Fruit fly (Drosophila melanogaster) whole organism, embryonic: ENCODE results near the gene CG5381.
A peak's percentile ranks its signal among the peaks of the same experiment; 100 is the strongest.

Experiments
- ATbp ChIP-seq: fragments of 200-800 bp; sonication (Bioruptor generic); optimal IDR thresholded peaks from 2 replicates; lab custom pipeline; 2017; ENCODE audit warnings: missing biosample characterization, mild to moderate bottlenecking, missing genetic modification characterization, missing genetic modification reagents
- Atf6 ChIP-seq: fragments of 200-800 bp; sonication (Bioruptor generic); IDR thresholded peaks from 2 replicates; pipeline ENCODE4 v1.3.6; 2022; ENCODE audit warnings: missing biosample characterization, missing genetic modification characterization
- CG10565 ChIP-seq: fragments of 200-800 bp; sonication (Bioruptor generic); optimal IDR thresholded peaks from 3 replicates; lab custom pipeline; 2016; ENCODE audit warnings: missing biosample characterization, mild to moderate bottlenecking, missing genetic modification characterization
- CG15011 ChIP-seq: fragments of 200-800 bp; sonication (Bioruptor generic); optimal IDR thresholded peaks from 3 replicates; lab custom pipeline; 2018; ENCODE audit warnings: missing biosample characterization, mild to moderate bottlenecking, missing genetic modification characterization
- CG15269 ChIP-seq: fragments of 200-800 bp; sonication (Bioruptor generic); optimal IDR thresholded peaks from 2 replicates; lab custom pipeline; 2018; ENCODE audit warnings: missing biosample characterization, mild to moderate bottlenecking, missing genetic modification characterization, moderate library complexity
- CG17361 ChIP-seq: fragments of 200-800 bp; sonication (Bioruptor generic); IDR thresholded peaks from 3 replicates; pipeline ENCODE4 v1.3.6; 2022; ENCODE audit warnings: missing biosample characterization, missing genetic modification characterization
- CG17568 ChIP-seq: fragments of 200-800 bp; sonication (Bioruptor generic); optimal IDR thresholded peaks from 2 replicates; lab custom pipeline; 2018; ENCODE audit warnings: missing biosample characterization, mild to moderate bottlenecking, missing genetic modification characterization, moderate library complexity
- CG17802 ChIP-seq: fragments of 200-800 bp; sonication (Bioruptor generic); optimal IDR thresholded peaks from 2 replicates; lab custom pipeline; 2018; ENCODE audit warnings: missing biosample characterization, mild to moderate bottlenecking, missing genetic modification characterization, moderate library complexity
- CG17829 ChIP-seq: fragments of 200-800 bp; optimal IDR thresholded peaks from 2 replicates; lab custom pipeline; 2019; ENCODE audit warnings: missing biosample characterization, mild to moderate bottlenecking, missing genetic modification characterization, moderate library complexity
- CG18011 ChIP-seq: fragments of 200-800 bp; sonication (Bioruptor generic); optimal IDR thresholded peaks from 2 replicates; lab custom pipeline; 2017; ENCODE audit warnings: missing biosample characterization, missing genetic modification characterization, mild to moderate bottlenecking, moderate library complexity, missing genotype
- CG30020 ChIP-seq: fragments of 200-800 bp; optimal IDR thresholded peaks from 2 replicates; lab custom pipeline; 2019; ENCODE audit warnings: missing biosample characterization, mild to moderate bottlenecking, missing genetic modification characterization, moderate library complexity
- CG31224 ChIP-seq: fragments of 200-800 bp; sonication (Bioruptor generic); IDR thresholded peaks from 2 replicates; pipeline ENCODE4 v1.3.6; 2022; ENCODE audit warnings: missing biosample characterization, missing genetic modification characterization
- CG32767 ChIP-seq: fragments of 200-800 bp; sonication (Bioruptor generic); IDR thresholded peaks from 2 replicates; pipeline ENCODE4 v1.3.6; 2022; ENCODE audit warnings: missing biosample characterization, missing genetic modification characterization
- CG43689 ChIP-seq: fragments of 200-800 bp; sonication (Bioruptor generic); IDR thresholded peaks from 2 replicates; pipeline ENCODE4 v1.3.6; 2022; ENCODE audit warnings: missing biosample characterization, missing genetic modification characterization
- CG4404 ChIP-seq: fragments of 200-800 bp; sonication (Bioruptor generic); IDR thresholded peaks from 2 replicates; pipeline ENCODE4 v1.3.6; 2022; ENCODE audit warnings: missing biosample characterization, missing genetic modification characterization
- CG4617 ChIP-seq: fragments of 200-800 bp; sonication (Bioruptor generic); optimal IDR thresholded peaks from 3 replicates; lab custom pipeline; 2016; ENCODE audit warnings: missing biosample characterization, missing genetic modification characterization, borderline replicate concordance
- CG4730 ChIP-seq: fragments of 200-800 bp; sonication (Bioruptor generic); IDR thresholded peaks from 2 replicates; pipeline ENCODE4 v1.3.6; 2022; ENCODE audit warnings: missing biosample characterization, missing genetic modification characterization
- CG4854 ChIP-seq: fragments of 200-800 bp; sonication (Bioruptor generic); optimal IDR thresholded peaks from 2 replicates; lab custom pipeline; 2016; ENCODE audit warnings: missing biosample characterization, missing genetic modification characterization, inconsistent platforms
- CG6689 ChIP-seq: fragments of 200-800 bp; sonication (Bioruptor generic); IDR thresholded peaks from 2 replicates; pipeline ENCODE4 v1.3.6; 2022; ENCODE audit warnings: missing biosample characterization, missing genetic modification characterization
- CG8478 ChIP-seq: fragments of >200 bp; optimal IDR thresholded peaks from 2 replicates; lab custom pipeline; 2018
- CG8924 ChIP-seq: fragments of 200-800 bp; optimal IDR thresholded peaks from 3 replicates; lab custom pipeline; 2019; ENCODE audit warnings: missing biosample characterization, mild to moderate bottlenecking, missing genetic modification characterization, moderate library complexity
- CG8944 ChIP-seq: fragments of 200-800 bp; sonication (Bioruptor generic); optimal IDR thresholded peaks from 3 replicates; lab custom pipeline; 2016; ENCODE audit warnings: missing biosample characterization, missing genetic modification characterization
- D19A ChIP-seq: fragments of 200-800 bp; optimal IDR thresholded peaks from 3 replicates; lab custom pipeline; 2019; ENCODE audit warnings: missing biosample characterization, mild to moderate bottlenecking, missing genetic modification characterization, moderate library complexity
- Dp ChIP-seq: fragments of 200-800 bp; sonication (Bioruptor generic); optimal IDR thresholded peaks from 2 replicates; lab custom pipeline; 2018; ENCODE audit warnings: missing biosample characterization, mild to moderate bottlenecking, missing genetic modification characterization, moderate library complexity
- Ets65A ChIP-seq: fragments of 200-800 bp; sonication (Bioruptor generic); peaks from one replicate; lab custom pipeline; 2016; ENCODE audit warnings: missing biosample characterization, missing genetic modification characterization
- GATAe ChIP-seq: fragments of 200-800 bp; sonication (Bioruptor generic); conservative IDR thresholded peaks from 2 replicates; pipeline ENCODE4 v1.3.6; 2022; ENCODE audit warnings: missing biosample characterization, missing genetic modification characterization
- HmgZ ChIP-seq: fragments of 200-800 bp; sonication (Bioruptor generic); optimal IDR thresholded peaks from 2 replicates; lab custom pipeline; 2018; ENCODE audit warnings: missing biosample characterization, mild to moderate bottlenecking, missing genetic modification characterization
- Hmx ChIP-seq: fragments of 200-800 bp; sonication (Bioruptor generic); optimal IDR thresholded peaks from 2 replicates; lab custom pipeline; 2016; ENCODE audit warnings: missing biosample characterization, missing genetic modification characterization
- Med ChIP-seq: fragments of 200-800 bp; sonication (Bioruptor generic); peaks from one replicate; lab custom pipeline; 2016; ENCODE audit warnings: missing biosample characterization, missing genetic modification characterization, mild to moderate bottlenecking, inconsistent platforms, moderate library complexity
- Sox102F ChIP-seq: fragments of 200-800 bp; sonication (Bioruptor generic); optimal IDR thresholded peaks from 2 replicates; lab custom pipeline; 2018; ENCODE audit warnings: missing biosample characterization, mild to moderate bottlenecking, missing genetic modification characterization, moderate library complexity
- TFAM ChIP-seq: fragments of 200-800 bp; sonication (Bioruptor generic); optimal IDR thresholded peaks from 2 replicates; lab custom pipeline; 2017; ENCODE audit warnings: missing biosample characterization, missing genetic modification characterization, inconsistent platforms
- Trl ChIP-seq, 3 experiments: fragments of >200 bp in 2 of 3; fragments of 200-800 bp in 1 of 3; sonication (Bioruptor generic) in 1 of 3; optimal IDR thresholded peaks; 2 replicates in 1 of 3; 3 replicates in 2 of 3; lab custom pipeline; 2016 to 2017; ENCODE audit warnings: missing biosample characterization in 1 of 3, missing genetic modification characterization in 1 of 3
- Xrp1 ChIP-seq: fragments of 200-800 bp; sonication (Bioruptor generic); IDR thresholded peaks from 2 replicates; pipeline ENCODE4 v1.3.6; 2022; ENCODE audit warnings: missing biosample characterization, missing genetic modification characterization
- ac ChIP-seq: fragments of 200-800 bp; sonication (Bioruptor generic); optimal IDR thresholded peaks from 3 replicates; lab custom pipeline; 2017; ENCODE audit warnings: missing biosample characterization, mild to moderate bottlenecking, missing genetic modification characterization
- bigmax ChIP-seq: fragments of 200-800 bp; sonication (Bioruptor generic); optimal IDR thresholded peaks from 2 replicates; lab custom pipeline; 2018; ENCODE audit warnings: missing biosample characterization, mild to moderate bottlenecking, missing genetic modification characterization
- btn ChIP-seq: fragments of 200-800 bp; sonication (Bioruptor generic); optimal IDR thresholded peaks from 2 replicates; lab custom pipeline; 2016; ENCODE audit warnings: missing biosample characterization, missing genetic modification characterization
- cad ChIP-seq: fragments of >200 bp; optimal IDR thresholded peaks from 2 replicates; lab custom pipeline; 2017; ENCODE audit warnings: missing biosample characterization, missing genetic modification characterization
- crp ChIP-seq, 2 experiments: fragments of 200-800 bp; sonication (Bioruptor generic); optimal IDR thresholded peaks; 2 replicates in 1 of 2; 3 replicates in 1 of 2; lab custom pipeline; 2017; ENCODE audit warnings: missing biosample characterization in 2 of 2, missing genetic modification characterization in 2 of 2, mild to moderate bottlenecking in 1 of 2, moderate library complexity in 1 of 2
- da ChIP-seq: fragments of 200-800 bp; sonication (Bioruptor generic); optimal IDR thresholded peaks from 2 replicates; lab custom pipeline; 2016; ENCODE audit warnings: missing biosample characterization, missing genetic modification characterization
- fu2 ChIP-seq: fragments of 200-800 bp; sonication (Bioruptor generic); optimal IDR thresholded peaks from 2 replicates; lab custom pipeline; 2016; ENCODE audit warnings: missing biosample characterization, missing genetic modification characterization
- ind ChIP-seq: fragments of 200-800 bp; sonication (Bioruptor generic); optimal IDR thresholded peaks from 3 replicates; lab custom pipeline; 2016; ENCODE audit warnings: missing biosample characterization, missing genetic modification characterization
- kay ChIP-seq: fragments of 200-800 bp; sonication (Bioruptor generic); optimal IDR thresholded peaks from 2 replicates; lab custom pipeline; 2016; ENCODE audit warnings: missing biosample characterization, missing genetic modification characterization
- lab ChIP-seq: fragments of 200-800 bp; sonication (Bioruptor generic); optimal IDR thresholded peaks from 3 replicates; lab custom pipeline; 2017; ENCODE audit warnings: missing biosample characterization, missing genetic modification characterization, mild to moderate bottlenecking, moderate library complexity, missing genetic modification reagents
- onecut ChIP-seq: fragments of 200-800 bp; sonication (Bioruptor generic); IDR thresholded peaks from 2 replicates; pipeline ENCODE4 v1.3.6; 2022; ENCODE audit warnings: missing biosample characterization, missing genetic modification characterization
- pfk ChIP-seq: fragments of 200-800 bp; sonication (Bioruptor generic); optimal IDR thresholded peaks from 2 replicates; lab custom pipeline; 2018; ENCODE audit warnings: missing biosample characterization, mild to moderate bottlenecking, missing genetic modification characterization, moderate library complexity
- rib ChIP-seq: fragments of 200-800 bp; sonication (Bioruptor generic); IDR thresholded peaks from 2 replicates; pipeline ENCODE4 v1.3.6; 2022; ENCODE audit warnings: missing biosample characterization, missing genetic modification characterization
- sc ChIP-seq, 3 experiments: fragments of >200 bp in 2 of 3; fragments of 200-800 bp in 1 of 3; sonication (Bioruptor generic) in 1 of 3; optimal IDR thresholded peaks; 2 replicates in 2 of 3; 3 replicates in 1 of 3; lab custom pipeline; 2017; ENCODE audit warnings: mild to moderate bottlenecking in 1 of 3, missing biosample characterization in 1 of 3, missing genetic modification characterization in 1 of 3, missing genetic modification reagents in 1 of 3
- tna ChIP-seq: fragments of 200-800 bp; sonication (Bioruptor generic); IDR thresholded peaks from 2 replicates; pipeline ENCODE4 v1.3.6; 2022; ENCODE audit warnings: missing biosample characterization, missing genetic modification characterization; ENCODE audit not compliant: partially characterized antibody
- ttk ChIP-seq: fragments of 200-800 bp; sonication (Bioruptor generic); IDR thresholded peaks from 2 replicates; pipeline ENCODE4 v2.1.2; 2022; ENCODE audit warnings: missing biosample characterization, missing genetic modification characterization
- zf30C ChIP-seq: fragments of 200-800 bp; sonication (Bioruptor generic); optimal IDR thresholded peaks from 3 replicates; lab custom pipeline; 2018; ENCODE audit warnings: missing biosample characterization, mild to moderate bottlenecking, missing genetic modification characterization

The CG5381 gene

dm6 chr2L:10356508-10356907, 33.6 kb upstream of the CG5381 start, which contains the start of the genes CtsL4 and ClpP (continued):
- 0 out of 2 replicates have a peak, but pooled peaks have one; percentile 17 for TF ChIP-seq CG4404 (GFP tag; lab: Robert Waterston, UW)
- TF ChIP-seq onecut, result no peak
- TF ChIP-seq bigmax (GFP tag; lab: Kevin White, UChicago), result peak; percentile 12
- TF ChIP-seq Trl (optimal IDR thresholded peaks at IDR 0.05; lab: Kevin White, UChicago), result no peak
- peak; percentile 8 for TF ChIP-seq Trl (GFP tag; optimal IDR thresholded peaks at IDR 0.05; lab: Kevin White, UChicago)
- TF ChIP-seq Dp (GFP tag; lab: Kevin White, UChicago), result peak; percentile 5
- TF ChIP-seq CG6689, result 0 out of 2 replicates have a peak, but pooled peaks have one; percentile 21
- TF ChIP-seq zf30C (GFP tag; lab: Kevin White, UChicago), result no peak
- TF ChIP-seq CG17361 (GFP tag; lab: Robert Waterston, UW), result peak; percentile 76; the same call in 2 of the 3 replicates
- TF ChIP-seq ATbp (GFP tag; lab: Kevin White, UChicago), result no peak
- TF ChIP-seq ac, result no peak
- TF ChIP-seq CG10565 (GFP tag; lab: Kevin White, UChicago), result no peak
- no peak for TF ChIP-seq CG31224 (GFP tag; lab: Robert Waterston, UW)
- TF ChIP-seq Sox102F (GFP tag; lab: Kevin White, UChicago), result no peak
- no peak for TF ChIP-seq GATAe (GFP tag; lab: Robert Waterston, UW)
- TF ChIP-seq CG17829 (tag; lab: Kevin White, UChicago), result peak; percentile 66
- no peak for TF ChIP-seq CG43689 (GFP tag; lab: Robert Waterston, UW)
- peak; percentile 74 for TF ChIP-seq D19A
- no peak for TF ChIP-seq CG15011 (GFP tag; lab: Kevin White, UChicago)
- TF ChIP-seq cad (GFP tag; lab: Kevin White, UChicago), result no peak
- peak; percentile 76 for TF ChIP-seq CG4617 (GFP tag; lab: Kevin White, UChicago)
- TF ChIP-seq fu2 (GFP tag; lab: Kevin White, UChicago), result peak; percentile 8
- no peak for TF ChIP-seq btn
- no peak for TF ChIP-seq sc (optimal IDR thresholded peaks at IDR 0.05; lab: Kevin White, UChicago)
- TF ChIP-seq sc (GFP tag; optimal IDR thresholded peaks at IDR 0.05; lab: Kevin White, UChicago), result peak; percentile 2
- TF ChIP-seq CG4854 (GFP tag; lab: Kevin White, UChicago), result no peak
- no peak for TF ChIP-seq da
- TF ChIP-seq CG8944 (GFP tag; lab: Kevin White, UChicago), result peak; percentile 20
- TF ChIP-seq CG17802, result peak; percentile 94
- no peak for TF ChIP-seq ttk (GFP tag; lab: Robert Waterston, UW)
- peak; percentile 66; the same call in 1 of the 2 replicates for TF ChIP-seq CG32767 (GFP tag; lab: Robert Waterston, UW)
- peak; percentile 13 for TF ChIP-seq kay (GFP tag; lab: Kevin White, UChicago)
- TF ChIP-seq HmgZ, result peak; percentile 72
- peak; percentile 97 for TF ChIP-seq pfk (GFP tag; lab: Kevin White, UChicago)
- TF ChIP-seq Xrp1 (GFP tag; lab: Robert Waterston, UW), result peak; percentile 33; the same call in 1 of the 2 replicates
- peak; percentile 29 to 92 for TF ChIP-seq crp (GFP tag; optimal IDR thresholded peaks at IDR 0.05; lab: Kevin White, UChicago)
- no peak for TF ChIP-seq tna (GFP tag; lab: Robert Waterston, UW)
- no peak for TF ChIP-seq CG17568 (GFP tag; lab: Kevin White, UChicago)
- TF ChIP-seq CG4730 (GFP tag; lab: Robert Waterston, UW), result no peak
- no peak for TF ChIP-seq CG8478 (lab: Kevin White, UChicago)
- TF ChIP-seq CG18011 (GFP tag; lab: Kevin White, UChicago), result no peak
- no peak for TF ChIP-seq Hmx (GFP tag; lab: Kevin White, UChicago)
- TF ChIP-seq ind (GFP tag; lab: Kevin White, UChicago), result peak; percentile 49
- no peak for TF ChIP-seq Ets65A
- TF ChIP-seq rib (GFP tag; lab: Robert Waterston, UW), result peak; percentile 83
- peak; percentile 77 for TF ChIP-seq Med
- peak; percentile 100 for TF ChIP-seq CG30020
- TF ChIP-seq CG15269 (tag; lab: Kevin White, UChicago), result no peak
- TF ChIP-seq lab (GFP tag; lab: Kevin White, UChicago), result no peak
- TF ChIP-seq CG8924 (tag; lab: Kevin White, UChicago), result peak; percentile 59
- TF ChIP-seq Atf6, result 0 out of 2 replicates have a peak, but pooled peaks have one; percentile 35
- TF ChIP-seq TFAM (GFP tag; lab: Kevin White, UChicago), result no peak
